Worm (Caenorhabditis elegans) whole organism, L3 larva: ENCODE results near the gene T16G12.8.

ENCODE experiments used
- R02D3.7 ChIP-seq: fragments of 150-350 bp; optimal IDR thresholded peaks from 2 replicates; lab custom pipeline; 2014; ENCODE audit warnings: missing biosample characterization, missing genetic modification characterization
- ZK546.5 ChIP-seq: sonication (generic microtip); optimal IDR thresholded peaks from 2 replicates; lab custom pipeline; 2017; ENCODE audit warnings: missing biosample characterization, missing genetic modification characterization
- ceh-16 ChIP-seq: sonication (generic microtip); optimal IDR thresholded peaks from 2 replicates; lab custom pipeline; 2017; ENCODE audit warnings: missing biosample characterization, missing genetic modification characterization
- ceh-82 ChIP-seq: fragments of 150-350 bp; optimal IDR thresholded peaks from 2 replicates; lab custom pipeline; 2014; ENCODE audit warnings: missing biosample characterization, missing genetic modification characterization
- ceh-9 ChIP-seq: sonication (generic microtip); optimal IDR thresholded peaks from 2 replicates; lab custom pipeline; 2018; ENCODE audit warnings: missing biosample characterization, missing genetic modification characterization
- egl-27 ChIP-seq: sonication (generic microtip); optimal IDR thresholded peaks from 4 replicates; lab custom pipeline; 2017; ENCODE audit warnings: missing biosample characterization, missing genetic modification reagents, missing genetic modification characterization
- egl-5 ChIP-seq: fragments of 150-350 bp; optimal IDR thresholded peaks from 2 replicates; lab custom pipeline; 2017; ENCODE audit warnings: missing biosample characterization, missing genetic modification reagents, missing genetic modification characterization, inconsistent platforms
- elt-1 ChIP-seq: fragments of 150-350 bp; optimal IDR thresholded peaks from 2 replicates; lab custom pipeline; 2014; ENCODE audit warnings: missing biosample characterization, missing genetic modification characterization
- elt-3 ChIP-seq, 3 experiments: fragments of 150-350 bp in 1 of 3; sonication (generic microtip) in 2 of 3; optimal IDR thresholded peaks; 2 replicates in 2 of 3; 4 replicates in 1 of 3; lab custom pipeline; 2014 to 2017; ENCODE audit warnings: missing biosample characterization in 3 of 3, missing genetic modification characterization in 3 of 3
- eor-1 ChIP-seq, 2 experiments: fragments of 150-350 bp; optimal IDR thresholded peaks; 2 replicates each; lab custom pipeline; 2014 to 2018; ENCODE audit warnings: missing biosample characterization in 2 of 2, missing genetic modification characterization in 2 of 2
- fkh-10 ChIP-seq: sonication (generic microtip); optimal IDR thresholded peaks from 2 replicates; lab custom pipeline; 2017; ENCODE audit warnings: missing biosample characterization, missing genetic modification reagents, missing genetic modification characterization
- fkh-2 ChIP-seq: fragments of 150-350 bp; optimal IDR thresholded peaks from 2 replicates; lab custom pipeline; 2014; ENCODE audit warnings: missing biosample characterization, missing genetic modification reagents, missing genetic modification characterization
- hmg-11 ChIP-seq: sonication (generic microtip); optimal IDR thresholded peaks from 2 replicates; lab custom pipeline; 2016; ENCODE audit warnings: missing genetic modification characterization, missing compliant biosample characterization
- jun-1 ChIP-seq: fragments of 150-350 bp; optimal IDR thresholded peaks from 2 replicates; lab custom pipeline; 2014; ENCODE audit warnings: missing biosample characterization, missing genetic modification reagents, missing genetic modification characterization
- lin-15B ChIP-seq: fragments of 150-350 bp; optimal IDR thresholded peaks from 2 replicates; lab custom pipeline; 2014; ENCODE audit warnings: missing biosample characterization, missing genetic modification characterization
- lin-39 ChIP-seq: fragments of 150-350 bp; optimal IDR thresholded peaks from 2 replicates; lab custom pipeline; 2018; ENCODE audit warnings: missing biosample characterization, missing genetic modification reagents, missing genetic modification characterization
- mdl-1 ChIP-seq: fragments of 150-350 bp; optimal IDR thresholded peaks from 2 replicates; lab custom pipeline; 2014; ENCODE audit warnings: missing biosample characterization, missing genetic modification characterization
- nfya-1 ChIP-seq: sonication (generic microtip); optimal IDR thresholded peaks from 2 replicates; lab custom pipeline; 2017; ENCODE audit warnings: missing genetic modification characterization, mild to moderate bottlenecking, missing compliant biosample characterization, antibody characterized with exemption, moderate library complexity; ENCODE audit not compliant: insufficient read depth
- nhr-11 ChIP-seq: fragments of 150-350 bp; optimal IDR thresholded peaks from 2 replicates; lab custom pipeline; 2014; ENCODE audit warnings: missing biosample characterization, missing genetic modification characterization
- nhr-12 ChIP-seq: fragments of 150-350 bp; optimal IDR thresholded peaks from 2 replicates; lab custom pipeline; 2014; ENCODE audit warnings: missing biosample characterization, missing genetic modification characterization
- nhr-23 ChIP-seq: fragments of 150-350 bp; optimal IDR thresholded peaks from 2 replicates; lab custom pipeline; 2014; ENCODE audit warnings: missing biosample characterization, missing genetic modification reagents, missing genetic modification characterization
- nhr-237 ChIP-seq: fragments of 150-350 bp; optimal IDR thresholded peaks from 2 replicates; lab custom pipeline; 2014; ENCODE audit warnings: missing biosample characterization, missing genetic modification characterization
- nhr-25 ChIP-seq: sonication (generic microtip); optimal IDR thresholded peaks from 2 replicates; lab custom pipeline; 2017; ENCODE audit warnings: missing biosample characterization, missing genetic modification characterization
- nhr-28 ChIP-seq: fragments of 150-350 bp; optimal IDR thresholded peaks from 2 replicates; lab custom pipeline; 2014; ENCODE audit warnings: missing biosample characterization, missing genetic modification characterization
- nhr-43 ChIP-seq: sonication (generic microtip); optimal IDR thresholded peaks from 2 replicates; lab custom pipeline; 2016; ENCODE audit warnings: mild to moderate bottlenecking, missing genetic modification characterization, missing compliant biosample characterization; ENCODE audit not compliant: poor library complexity, severe bottlenecking
- nhr-76 ChIP-seq: fragments of 150-350 bp; sonication (generic microtip); optimal IDR thresholded peaks from 5 replicates; lab custom pipeline; 2014; ENCODE audit warnings: missing biosample characterization, missing genetic modification characterization
- nhr-77 ChIP-seq: fragments of 150-350 bp; optimal IDR thresholded peaks from 2 replicates; lab custom pipeline; 2014; ENCODE audit warnings: missing biosample characterization, missing genetic modification characterization
- pha-4 ChIP-seq: fragments of 150-350 bp; optimal IDR thresholded peaks from 2 replicates; lab custom pipeline; 2014; ENCODE audit warnings: missing biosample characterization, missing genetic modification reagents, missing genetic modification characterization
- sea-2 ChIP-seq: fragments of 150-350 bp; sonication (generic microtip); optimal IDR thresholded peaks from 4 replicates; lab custom pipeline; 2014; ENCODE audit warnings: missing biosample characterization, missing genetic modification reagents, missing genetic modification characterization
- skn-1 ChIP-seq: fragments of 150-350 bp; optimal IDR thresholded peaks from 2 replicates; lab custom pipeline; 2014; ENCODE audit warnings: missing biosample characterization, missing genetic modification characterization
- snpc-4 ChIP-seq: fragments of 150-350 bp; optimal IDR thresholded peaks from 2 replicates; lab custom pipeline; 2014; ENCODE audit warnings: missing biosample characterization, missing genetic modification characterization
- tbx-2 ChIP-seq: sonication (generic microtip); optimal IDR thresholded peaks from 2 replicates; lab custom pipeline; 2016; ENCODE audit warnings: mild to moderate bottlenecking, missing genetic modification characterization, missing compliant biosample characterization
- unc-39 ChIP-seq: sonication (generic microtip); optimal IDR thresholded peaks from 4 replicates; lab custom pipeline; 2017; ENCODE audit warnings: missing biosample characterization, missing genetic modification characterization
- unc-62 ChIP-seq: fragments of 150-350 bp; sonication (generic microtip); optimal IDR thresholded peaks from 4 replicates; lab custom pipeline; 2014; ENCODE audit warnings: missing biosample characterization, missing genetic modification reagents, missing genetic modification characterization
- ztf-11 ChIP-seq: fragments of 150-350 bp; optimal IDR thresholded peaks from 2 replicates; lab custom pipeline; 2014; ENCODE audit warnings: missing biosample characterization, missing genetic modification characterization
- ztf-4 ChIP-seq: fragments of 150-350 bp; optimal IDR thresholded peaks from 2 replicates; lab custom pipeline; 2014; ENCODE audit warnings: missing biosample characterization, missing genetic modification characterization

The T16G12.8 gene

DNA sequence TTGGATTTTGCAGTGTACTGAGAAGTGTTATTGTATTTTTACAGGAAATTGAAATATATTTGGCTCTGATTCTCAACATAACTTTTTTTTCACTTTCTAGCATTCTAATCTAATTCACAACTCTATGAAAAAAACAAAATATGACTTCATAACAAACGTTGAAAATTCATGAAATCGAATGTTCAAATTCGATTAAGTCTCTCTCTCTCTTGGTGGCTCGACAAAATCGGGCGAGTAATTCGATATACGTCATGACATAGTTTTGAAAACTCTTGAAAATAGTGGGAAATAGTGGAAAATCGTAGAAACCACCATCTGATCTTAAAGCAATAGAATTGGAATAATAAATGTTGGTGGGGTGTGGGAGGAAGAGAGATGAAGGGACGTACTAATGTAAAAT lies 41.1 kb upstream of the T16G12.8 start:
- TF ChIP-seq fkh-2 (tag; lab: Kevin White, UChicago) (no peak), jun-1 (no peak), snpc-4 (tag; lab: Kevin White, UChicago) (no peak), ceh-9 (no peak), ceh-16 (tag; lab: Kevin White, UChicago) (no peak), egl-27 (tag; lab: Kevin White, UChicago) (no peak), nhr-28 (tag; lab: Kevin White, UChicago) (no peak), ztf-4 (no peak), nhr-23 (tag; lab: Kevin White, UChicago) (no peak), eor-1 (tag; optimal IDR thresholded peaks at IDR 0.05; lab: Kevin White, UChicago) (no peak), elt-3 (tag; optimal IDR thresholded peaks at IDR 0.05; lab: Kevin White, UChicago) (no peak), pha-4 (tag; lab: Kevin White, UChicago) (no peak)

DNA sequence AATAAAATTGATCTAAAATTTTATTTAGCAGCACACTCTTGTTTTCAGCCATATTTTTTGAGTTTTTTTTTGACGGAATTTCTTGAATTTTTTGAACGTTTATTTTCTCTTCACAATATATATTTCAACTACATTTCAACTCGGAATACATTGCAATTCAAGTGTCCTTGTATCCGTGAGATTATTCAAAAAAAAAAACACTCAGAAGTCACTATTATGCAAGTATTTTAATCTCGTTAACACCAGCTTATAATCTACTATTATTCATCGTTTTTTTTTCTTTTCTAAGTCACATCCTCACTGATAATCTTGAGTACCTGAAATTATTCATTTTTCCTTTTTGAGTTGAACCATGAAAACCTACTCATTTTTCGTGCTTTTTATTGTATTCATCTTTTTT lies 35.6 kb upstream of the T16G12.8 start, which contains the start of gene ins-21:
TSS of gene ins-21 (plus strand) at position 301 of the 400 bp plus-strand sequence.
- no peak for TF ChIP-seq ZK546.5 (tag; lab: Kevin White, UChicago)
- TF ChIP-seq lin-39 (tag; lab: Kevin White, UChicago), result no peak
- TF ChIP-seq ceh-16 (tag; lab: Kevin White, UChicago), result no peak

DNA sequence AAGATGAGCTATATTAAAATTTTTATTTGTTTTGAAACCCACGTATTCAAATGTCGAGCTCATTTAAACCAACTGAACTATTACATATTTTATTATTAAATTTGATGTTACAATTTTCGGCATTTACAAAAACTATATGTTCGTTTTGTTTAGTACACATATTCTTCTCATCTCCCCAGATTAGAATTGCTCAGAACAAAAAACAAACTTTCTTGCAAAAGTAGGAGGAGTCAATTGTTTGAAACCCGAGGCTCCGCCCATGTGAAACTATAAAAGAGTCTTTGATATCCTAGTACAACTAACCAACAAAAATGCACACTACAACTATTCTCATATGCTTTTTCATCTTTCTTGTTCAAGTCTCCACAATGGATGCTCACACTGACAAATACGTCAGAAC lies 33.1 kb upstream of the T16G12.8 start, which contains the start of gene ins-22:
TSS of gene ins-22 (plus strand) at position 301 of the 400 bp plus-strand sequence.
- TF ChIP-seq nhr-43 (tag; lab: Kevin White, UChicago) (no peak), mdl-1 (tag; lab: Kevin White, UChicago) (no peak), skn-1 (tag; lab: Kevin White, UChicago) (no peak), hmg-11 (tag; lab: Kevin White, UChicago) (no peak), eor-1 (tag; optimal IDR thresholded peaks at IDR 0.05; lab: Kevin White, UChicago) (no peak), sea-2 (GFP tag; lab: Kevin White, UChicago) (no peak), lin-15B (tag; lab: Kevin White, UChicago) (no peak), fkh-10 (no peak)
- TF ChIP-seq, all 47 proteins: peak for 0

DNA sequence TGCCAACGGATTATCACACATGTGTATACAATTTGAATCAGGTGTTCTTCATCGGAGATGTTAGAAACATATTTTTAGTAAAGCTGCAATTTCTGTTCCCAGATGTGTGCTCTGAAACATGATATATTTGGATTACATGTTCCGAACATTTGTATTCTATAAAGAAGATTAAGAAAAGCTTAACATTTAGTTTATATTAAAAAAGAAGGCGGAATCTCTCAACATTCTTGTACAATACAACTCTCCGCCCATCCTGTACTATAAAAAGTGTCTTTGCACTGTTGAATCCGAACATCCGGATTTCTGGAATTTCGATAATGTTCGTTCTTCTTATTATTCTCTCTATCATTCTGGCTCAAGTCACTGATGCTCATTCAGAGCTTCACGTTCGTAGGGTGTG lies 31.2 kb upstream of the T16G12.8 start, which contains the start of gene ins-23:
TSS of gene ins-23 (plus strand) at position 301 of the 400 bp plus-strand sequence.
- no peak for TF ChIP-seq elt-1 (tag; lab: Kevin White, UChicago)
- TF ChIP-seq unc-62 (GFP tag; lab: Kevin White, UChicago), result no peak
- no peak for TF ChIP-seq nhr-12 (tag; lab: Kevin White, UChicago)
- no peak for TF ChIP-seq ztf-11 (tag; lab: Kevin White, UChicago)
- no peak for TF ChIP-seq nhr-23 (tag; lab: Kevin White, UChicago)
- no peak for TF ChIP-seq R02D3.7 (tag; lab: Kevin White, UChicago)
- no peak for TF ChIP-seq hmg-11 (tag; lab: Kevin White, UChicago)
- no peak for TF ChIP-seq ZK546.5 (tag; lab: Kevin White, UChicago)
- no peak for TF ChIP-seq nhr-77
- no peak for TF ChIP-seq fkh-10
- no peak for TF ChIP-seq tbx-2 (tag; lab: Kevin White, UChicago)
- TF ChIP-seq ceh-82 (tag; lab: Kevin White, UChicago), result no peak
- no peak for TF ChIP-seq unc-39 (tag; lab: Kevin White, UChicago)
- TF ChIP-seq lin-39 (tag; lab: Kevin White, UChicago), result no peak
- no peak for TF ChIP-seq nhr-25
- TF ChIP-seq egl-5, result no peak
- no peak for TF ChIP-seq nhr-11 (tag; lab: Kevin White, UChicago)

DNA sequence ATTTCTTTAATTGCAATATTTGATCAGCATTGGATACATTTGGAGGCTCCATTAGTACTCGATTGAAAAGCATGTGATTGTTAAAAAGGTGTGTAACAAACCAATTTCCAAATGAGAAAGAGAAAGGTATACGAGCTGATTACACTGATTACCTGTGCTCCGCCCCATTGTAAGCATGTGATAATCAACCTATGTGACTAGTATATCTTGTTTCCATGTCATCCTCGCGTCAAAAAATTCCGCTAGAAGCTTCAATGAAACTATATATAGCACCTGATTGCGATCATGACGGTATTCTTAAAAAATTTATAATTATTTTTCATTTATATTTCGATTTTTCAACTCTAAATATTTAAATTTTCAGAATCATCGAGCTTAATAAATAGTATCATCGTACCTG lies 28.6 kb upstream of the T16G12.8 start, which contains the start of gene M04D8.4:
TSS of gene M04D8.4 (minus strand) at position 101 of the 400 bp plus-strand sequence.
- TF ChIP-seq hmg-11 (tag; lab: Kevin White, UChicago) (no peak), R02D3.7 (tag; lab: Kevin White, UChicago) (no peak), egl-27 (tag; lab: Kevin White, UChicago) (no peak), pha-4 (tag; lab: Kevin White, UChicago) (no peak), ztf-4 (no peak), nhr-76 (no peak), fkh-10 (no peak), egl-5 (no peak), nfya-1 (tag; lab: Kevin White, UChicago) (no peak), jun-1 (no peak), nhr-28 (tag; lab: Kevin White, UChicago) (no peak), lin-15B (tag; lab: Kevin White, UChicago) (no peak), fkh-2 (tag; lab: Kevin White, UChicago) (no peak), ztf-11 (tag; lab: Kevin White, UChicago) (no peak), mdl-1 (tag; lab: Kevin White, UChicago) (no peak), nhr-237 (tag; lab: Kevin White, UChicago) (no peak)
